Fruit fly (Drosophila melanogaster): Measurements from ENCODE around the gene Try29F.
A peak's percentile ranks its signal among the peaks of the same experiment; 100 is the strongest.

The Try29F gene

dm6 chr2L:8984614-8985318, 13.6 kb upstream of the Try29F start, which contains the start of gene CG13101 (continued):
- TF ChIP-seq salr (GFP tag; optimal IDR thresholded peaks at IDR 0.05), result peak; percentile 66 to 94
- peak; percentile 96 for TF ChIP-seq Met (GFP tag; optimal IDR thresholded peaks at IDR 0.05)
- peak; percentile 94 for TF ChIP-seq dsx (GFP tag; optimal IDR thresholded peaks at IDR 0.05; ENCODE audit: poor library complexity, severe bottlenecking)
- TF ChIP-seq CG16779 (tag; optimal IDR thresholded peaks at IDR 0.05), result peak; percentile 76
- peak; percentile 90 for TF ChIP-seq CG10669 (GFP tag; optimal IDR thresholded peaks at IDR 0.05)
- peak; percentile 96 for TF ChIP-seq achi (GFP tag; optimal IDR thresholded peaks at IDR 0.05)
- peak; percentile 86 to 90 for TF ChIP-seq ss (GFP tag; optimal IDR thresholded peaks at IDR 0.05)
- TF ChIP-seq acj6 (GFP tag; optimal IDR thresholded peaks at IDR 0.05), result peak; percentile 95
- peak; percentile 95 for TF ChIP-seq vri (GFP tag; optimal IDR thresholded peaks at IDR 0.05)
- peak; percentile 77 for TF ChIP-seq fd85E (GFP tag; optimal IDR thresholded peaks at IDR 0.05)
- peak; percentile 96 for TF ChIP-seq CG6163 (GFP tag; IDR thresholded peaks at IDR 0.05)
- peak; percentile 99 for TF ChIP-seq Eip78C (GFP tag)
- peak; percentile 98 for TF ChIP-seq eg (GFP tag; IDR thresholded peaks at IDR 0.05)
- TF ChIP-seq svp (GFP tag), result peak; percentile 98

DNA sequence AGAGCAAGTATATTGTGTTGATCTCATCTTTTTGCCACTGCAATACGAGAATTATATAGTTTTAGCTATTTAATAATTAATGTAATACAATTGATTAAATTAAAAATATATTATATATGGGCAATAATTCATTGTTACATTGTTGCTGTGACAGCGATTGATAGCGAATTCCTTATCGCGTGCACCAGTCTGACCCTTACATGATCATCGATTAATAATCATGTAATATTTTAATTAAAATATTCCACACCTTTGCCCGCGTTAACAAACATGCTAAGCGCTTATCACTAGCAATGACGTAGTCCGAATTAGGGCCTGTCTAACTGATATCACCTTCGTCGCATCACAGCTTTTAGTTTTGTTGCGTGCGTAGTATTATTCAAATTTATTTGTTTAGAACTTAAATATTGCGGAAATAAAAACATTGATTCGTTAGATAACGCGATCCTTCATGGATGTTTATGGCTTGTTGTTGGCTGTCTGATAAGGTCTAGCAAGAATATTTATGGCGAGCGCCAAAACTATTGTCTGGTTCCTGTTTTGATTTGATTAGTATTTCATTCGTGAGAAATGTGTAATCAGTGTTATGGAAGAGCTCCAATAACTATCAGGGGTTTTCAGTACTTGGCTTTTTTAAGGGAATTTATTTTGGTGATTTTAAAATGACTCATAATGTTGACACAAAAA, 10.9 kb upstream of the Try29F start:
- TF ChIP-seq dsx (GFP tag; optimal IDR thresholded peaks at IDR 0.05; ENCODE audit: poor library complexity, severe bottlenecking) (peak; percentile 92), svp (GFP tag) (peak; percentile 82), CG8319 (GFP tag; optimal IDR thresholded peaks at IDR 0.05) (no peak), acj6 (GFP tag; optimal IDR thresholded peaks at IDR 0.05) (no peak)

DNA sequence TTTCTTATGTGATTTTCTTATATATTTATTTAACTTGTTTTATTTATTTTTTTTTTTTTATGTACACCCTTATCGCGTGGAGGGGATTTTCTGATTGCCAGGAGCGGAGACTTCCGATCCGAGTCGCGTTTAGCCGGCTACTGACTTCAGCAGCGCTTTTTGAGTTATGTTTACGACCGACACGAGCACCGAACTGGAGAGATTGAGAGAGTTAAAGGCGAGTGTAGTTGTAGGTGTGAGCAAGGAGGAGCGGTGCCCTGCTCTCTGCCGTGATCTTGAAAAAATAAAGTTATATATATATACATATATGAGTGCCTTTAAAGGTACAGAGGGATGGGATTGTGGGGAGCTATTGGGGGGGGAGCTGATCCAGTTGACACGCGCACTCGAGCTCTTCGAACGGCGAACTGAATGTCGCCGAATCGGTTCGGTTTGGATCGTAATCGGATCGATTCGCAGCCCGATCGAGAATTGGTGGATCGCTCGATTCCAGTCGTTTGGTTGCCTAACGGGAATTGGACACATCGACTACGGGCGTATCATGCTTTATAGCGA, 9.2 kb upstream of the Try29F start, which contains the start of gene rost:
rost (minus strand) TSS at position 503 of the 555 bp plus-strand sequence.
- TF ChIP-seq CG10669 (GFP tag; optimal IDR thresholded peaks at IDR 0.05) (peak; percentile 3), dac (GFP tag; optimal IDR thresholded peaks at IDR 0.05) (no peak), salr (GFP tag; optimal IDR thresholded peaks at IDR 0.05) (no peak), Met (GFP tag; optimal IDR thresholded peaks at IDR 0.05) (no peak), acj6 (GFP tag; optimal IDR thresholded peaks at IDR 0.05) (no peak), CG6276 (GFP tag; optimal IDR thresholded peaks at IDR 0.05) (no peak), cyc (GFP tag; optimal IDR thresholded peaks at IDR 0.05) (no peak), CG3032 (tag; optimal IDR thresholded peaks at IDR 0.05) (no peak), CG3919 (GFP tag; optimal IDR thresholded peaks at IDR 0.05) (peak; percentile 9), CG15336 (GFP tag; IDR thresholded peaks at IDR 0.05) (no peak), achi (GFP tag; optimal IDR thresholded peaks at IDR 0.05) (peak; percentile 10), CG1621 (tag; optimal IDR thresholded peaks at IDR 0.05) (peak; percentile 45), fd85E (GFP tag; optimal IDR thresholded peaks at IDR 0.05) (no peak), Eip75B (GFP tag; optimal IDR thresholded peaks at IDR 0.05) (no peak), CG11762 (GFP tag; optimal IDR thresholded peaks at IDR 0.05; ENCODE audit: insufficient read depth) (no peak), CG8319 (GFP tag; optimal IDR thresholded peaks at IDR 0.05) (no peak), pdm3 (GFP tag; optimal IDR thresholded peaks at IDR 0.05) (no peak), Ets21C (GFP tag; optimal IDR thresholded peaks at IDR 0.05) (no peak), CG7368 (GFP tag; optimal IDR thresholded peaks at IDR 0.05) (no peak), CG4318 (GFP tag; optimal IDR thresholded peaks at IDR 0.05) (no peak), Lpt (GFP tag; optimal IDR thresholded peaks at IDR 0.05) (peak; percentile 46), CG31627 (GFP tag; optimal IDR thresholded peaks at IDR 0.05) (no peak), ss (GFP tag; optimal IDR thresholded peaks at IDR 0.05) (peak in 1 of 2 experiments; percentile 59), Hr39 (GFP tag; optimal IDR thresholded peaks at IDR 0.05) (no peak), fkh (GFP tag; optimal IDR thresholded peaks at IDR 0.05) (no peak), esn (GFP tag; optimal IDR thresholded peaks at IDR 0.05) (peak; percentile 17), lz (GFP tag; optimal IDR thresholded peaks at IDR 0.05) (no peak), Eip78C (GFP tag) (peak; percentile 67), OdsH (GFP tag; optimal IDR thresholded peaks at IDR 0.05) (no peak), CG6808 (GFP tag; optimal IDR thresholded peaks at IDR 0.05) (peak; percentile 1), spab (GFP tag; optimal IDR thresholded peaks at IDR 0.05) (peak; percentile 40), dsx (GFP tag; optimal IDR thresholded peaks at IDR 0.05; ENCODE audit: poor library complexity, severe bottlenecking) (no peak), Hr4 (GFP tag; optimal IDR thresholded peaks at IDR 0.05) (no peak), vri (GFP tag; optimal IDR thresholded peaks at IDR 0.05) (peak; percentile 77), CG10631 (GFP tag; optimal IDR thresholded peaks at IDR 0.05) (no peak), Hr38 (GFP tag; optimal IDR thresholded peaks at IDR 0.05) (no peak), CG16779 (tag; optimal IDR thresholded peaks at IDR 0.05) (no peak), Sox102F (GFP tag; optimal IDR thresholded peaks at IDR 0.05) (peak; percentile 26), CG11902 (GFP tag; optimal IDR thresholded peaks at IDR 0.05) (no peak)
